Fruit fly (Drosophila melanogaster) whole organism, embryonic: ENCODE results near the gene Naa20A.

Source experiments
- Ada2b ChIP-seq: fragments of 200-800 bp; sonication (Bioruptor generic); IDR thresholded peaks from 2 replicates; pipeline ENCODE4 v1.3.6; 2022; ENCODE audit warnings: missing biosample characterization, missing genetic modification characterization
- CG11504 ChIP-seq: fragments of 200-800 bp; sonication (Bioruptor generic); optimal IDR thresholded peaks from 3 replicates; lab custom pipeline; 2019; ENCODE audit warnings: missing biosample characterization, mild to moderate bottlenecking, missing genetic modification characterization, moderate library complexity
- CG11560 ChIP-seq: fragments of 200-800 bp; sonication (Bioruptor generic); IDR thresholded peaks from 3 replicates; pipeline ENCODE4 v1.3.6; 2022; ENCODE audit warnings: missing biosample characterization, missing genetic modification characterization
- CG12391 ChIP-seq: fragments of 200-800 bp; sonication (Bioruptor generic); optimal IDR thresholded peaks from 3 replicates; lab custom pipeline; 2018; ENCODE audit warnings: missing biosample characterization, mild to moderate bottlenecking, missing genetic modification characterization, moderate library complexity
- CG12659 ChIP-seq: fragments of 200-800 bp; sonication (Bioruptor generic); optimal IDR thresholded peaks from 3 replicates; lab custom pipeline; 2017; ENCODE audit warnings: mild to moderate bottlenecking, missing biosample characterization, missing genetic modification reagents, missing genetic modification characterization
- CG12942 ChIP-seq: fragments of 200-800 bp; sonication (Bioruptor generic); optimal IDR thresholded peaks from 3 replicates; lab custom pipeline; 2016; ENCODE audit warnings: missing biosample characterization, missing genetic modification characterization
- CG13287 ChIP-seq: fragments of 200-800 bp; sonication (Bioruptor generic); IDR thresholded peaks from 2 replicates; pipeline ENCODE4 v1.3.6; 2022; ENCODE audit warnings: missing biosample characterization, missing genetic modification characterization; ENCODE audit not compliant: partially characterized antibody
- CG13775 ChIP-seq: fragments of 200-800 bp; sonication (Bioruptor generic); optimal IDR thresholded peaks from 3 replicates; lab custom pipeline; 2017; ENCODE audit warnings: missing biosample characterization, mild to moderate bottlenecking, missing genetic modification characterization
- CG14860 ChIP-seq: fragments of 200-800 bp; sonication (Bioruptor generic); IDR thresholded peaks from 3 replicates; pipeline ENCODE4 v1.3.6; 2022; ENCODE audit warnings: missing biosample characterization, missing genetic modification characterization; ENCODE audit not compliant: partially characterized antibody
- CG15514 ChIP-seq: fragments of 200-800 bp; sonication (Bioruptor generic); optimal IDR thresholded peaks from 3 replicates; lab custom pipeline; 2017; ENCODE audit warnings: missing biosample characterization, missing genetic modification characterization, mild to moderate bottlenecking, moderate library complexity, missing genetic modification reagents
- CG15601 ChIP-seq: fragments of 200-800 bp; sonication (Bioruptor generic); optimal IDR thresholded peaks from 3 replicates; lab custom pipeline; 2019; ENCODE audit warnings: missing biosample characterization, mild to moderate bottlenecking, missing genetic modification characterization, moderate library complexity
- CG1602 ChIP-seq: fragments of 200-800 bp; sonication (Bioruptor generic); optimal IDR thresholded peaks from 3 replicates; lab custom pipeline; 2016; ENCODE audit warnings: missing biosample characterization, missing genetic modification characterization
- CG1647 ChIP-seq: fragments of 200-800 bp; sonication (Bioruptor generic); optimal IDR thresholded peaks from 3 replicates; lab custom pipeline; 2016; ENCODE audit warnings: missing biosample characterization, missing genetic modification characterization
- CG16813 ChIP-seq: fragments of 200-800 bp; sonication (Bioruptor generic); IDR thresholded peaks from 3 replicates; pipeline ENCODE4 v1.3.6; 2022; ENCODE audit warnings: missing biosample characterization, missing genetic modification characterization; ENCODE audit not compliant: partially characterized antibody
- CG17328 ChIP-seq: fragments of 200-800 bp; sonication (Bioruptor generic); IDR thresholded peaks from 2 replicates; pipeline ENCODE4 v1.3.6; 2022; ENCODE audit warnings: missing biosample characterization, missing genetic modification characterization
- CG18476 ChIP-seq: fragments of 200-800 bp; sonication (Bioruptor generic); optimal IDR thresholded peaks from 2 replicates; lab custom pipeline; 2016; ENCODE audit warnings: missing biosample characterization, mild to moderate bottlenecking, missing genetic modification characterization
- CG3995 ChIP-seq: fragments of 200-800 bp; sonication (Bioruptor generic); optimal IDR thresholded peaks from 3 replicates; lab custom pipeline; 2016; ENCODE audit warnings: missing biosample characterization, missing genetic modification characterization
- CG4328 ChIP-seq: fragments of 200-800 bp; sonication (Bioruptor generic); optimal IDR thresholded peaks from 3 replicates; lab custom pipeline; 2017; ENCODE audit warnings: missing biosample characterization, missing genetic modification reagents, missing genetic modification characterization
- CG4730 ChIP-seq: fragments of 200-800 bp; sonication (Bioruptor generic); IDR thresholded peaks from 2 replicates; pipeline ENCODE4 v1.3.6; 2022; ENCODE audit warnings: missing biosample characterization, missing genetic modification characterization
- CG6683 ChIP-seq: fragments of 200-800 bp; sonication (Bioruptor generic); optimal IDR thresholded peaks from 2 replicates; lab custom pipeline; 2017; ENCODE audit warnings: missing biosample characterization, mild to moderate bottlenecking, missing genetic modification characterization, missing genetic modification reagents
- CG7839 ChIP-seq: fragments of 200-800 bp; sonication (Bioruptor generic); optimal IDR thresholded peaks from 3 replicates; lab custom pipeline; 2018; ENCODE audit warnings: missing biosample characterization, mild to moderate bottlenecking, missing genetic modification characterization, moderate library complexity
- CG9437 ChIP-seq: fragments of 200-800 bp; sonication (Bioruptor generic); optimal IDR thresholded peaks from 2 replicates; lab custom pipeline; 2018; ENCODE audit warnings: missing biosample characterization, mild to moderate bottlenecking, missing genetic modification characterization
- D ChIP-seq, 2 experiments: fragments of 200-800 bp in 1 of 2; fragments of >200 bp in 1 of 2; sonication (Bioruptor generic) in 1 of 2; optimal IDR thresholded peaks; 2 replicates in 1 of 2; 3 replicates in 1 of 2; lab custom pipeline; 2017; ENCODE audit warnings: mild to moderate bottlenecking in 1 of 2, missing biosample characterization in 1 of 2, missing genetic modification characterization in 1 of 2, missing genetic modification reagents in 1 of 2
- Doc3 ChIP-seq: fragments of 200-800 bp; sonication (Bioruptor generic); IDR thresholded peaks from 3 replicates; pipeline ENCODE4 v1.3.6; 2022; ENCODE audit warnings: missing biosample characterization, missing genetic modification characterization; ENCODE audit not compliant: partially characterized antibody
- Dref ChIP-seq: fragments of 200-800 bp; sonication (Bioruptor generic); IDR thresholded peaks from 2 replicates; pipeline ENCODE4 v1.3.6; 2022; ENCODE audit warnings: missing biosample characterization, missing genetic modification characterization
- Ets65A ChIP-seq: fragments of 200-800 bp; sonication (Bioruptor generic); peaks from one replicate; lab custom pipeline; 2016; ENCODE audit warnings: missing biosample characterization, missing genetic modification characterization
- Ets97D ChIP-seq: fragments of 200-800 bp; sonication (Bioruptor generic); optimal IDR thresholded peaks from 3 replicates; lab custom pipeline; 2016; ENCODE audit warnings: missing biosample characterization, missing genetic modification characterization
- Gsc ChIP-seq: fragments of 200-800 bp; sonication (Bioruptor generic); IDR thresholded peaks from 2 replicates; pipeline ENCODE4 v1.3.6; 2022; ENCODE audit warnings: missing biosample characterization, missing genetic modification characterization
- MESR4 ChIP-seq: fragments of 200-800 bp; sonication (Bioruptor generic); optimal IDR thresholded peaks from 2 replicates; lab custom pipeline; 2018; ENCODE audit warnings: missing biosample characterization, mild to moderate bottlenecking, missing genetic modification characterization, moderate library complexity
- Max ChIP-seq: fragments of 200-800 bp; sonication (Bioruptor generic); optimal IDR thresholded peaks from 2 replicates; lab custom pipeline; 2016; ENCODE audit warnings: missing biosample characterization, mild to moderate bottlenecking, missing genetic modification characterization
- Rfx ChIP-seq: fragments of 200-800 bp; sonication (Bioruptor generic); IDR thresholded peaks from 2 replicates; pipeline ENCODE4 v1.3.6; 2022; ENCODE audit warnings: missing biosample characterization, missing genetic modification characterization
- Side ChIP-seq: fragments of 200-800 bp; sonication (Bioruptor generic); optimal IDR thresholded peaks from 2 replicates; lab custom pipeline; 2016; ENCODE audit warnings: missing biosample characterization, missing genetic modification characterization
- Sin3A ChIP-seq: fragments of >200 bp; optimal IDR thresholded peaks from 2 replicates; lab custom pipeline; 2018
- al ChIP-seq: fragments of 200-800 bp; sonication (Bioruptor generic); IDR thresholded peaks from 2 replicates; pipeline ENCODE4 v1.3.6; 2022; ENCODE audit warnings: missing biosample characterization, missing genetic modification characterization
- ato ChIP-seq: fragments of 200-800 bp; sonication (Bioruptor generic); IDR thresholded peaks from 2 replicates; pipeline ENCODE4 v1.3.6; 2022; ENCODE audit warnings: missing biosample characterization, missing genetic modification characterization; ENCODE audit not compliant: partially characterized antibody
- bowl ChIP-seq: fragments of 200-800 bp; sonication (Bioruptor generic); IDR thresholded peaks from 2 replicates; pipeline ENCODE4 v1.3.6; 2022; ENCODE audit warnings: missing biosample characterization, missing genetic modification characterization
- gsb-n ChIP-seq: fragments of 200-800 bp; sonication (Bioruptor generic); optimal IDR thresholded peaks from 3 replicates; lab custom pipeline; 2018; ENCODE audit warnings: missing biosample characterization, mild to moderate bottlenecking, missing genetic modification characterization
- hbn ChIP-seq: fragments of 200-800 bp; sonication (Bioruptor generic); IDR thresholded peaks from 2 replicates; pipeline ENCODE4 v1.3.6; 2022; ENCODE audit warnings: missing biosample characterization, missing genetic modification characterization; ENCODE audit not compliant: partially characterized antibody
- lola ChIP-seq, 3 experiments: fragments of >200 bp in 2 of 3; fragments of 200-800 bp in 1 of 3; sonication (Bioruptor generic) in 1 of 3; optimal IDR thresholded peaks; 2 replicates each; lab custom pipeline; 2017 to 2019; ENCODE audit warnings: missing biosample characterization in 3 of 3, missing genetic modification characterization in 3 of 3, mild to moderate bottlenecking in 1 of 3, moderate library complexity in 1 of 3
- lov ChIP-seq, 2 experiments: fragments of 200-800 bp in 1 of 2; fragments of >200 bp in 1 of 2; sonication (Bioruptor generic) in 1 of 2; IDR thresholded peaks in 1 of 2; optimal IDR thresholded peaks in 1 of 2; 2 replicates in 1 of 2; 3 replicates in 1 of 2; pipeline versions ENCODE4 v1.3.6 to Lab custom; 2017 to 2022; ENCODE audit warnings: missing biosample characterization in 1 of 2, missing genetic modification characterization in 1 of 2
- mirr ChIP-seq: fragments of 200-800 bp; sonication (Bioruptor generic); optimal IDR thresholded peaks from 3 replicates; lab custom pipeline; 2018; ENCODE audit warnings: missing biosample characterization, mild to moderate bottlenecking, missing genetic modification characterization
- nerfin-2 ChIP-seq: fragments of 200-800 bp; sonication (Bioruptor generic); IDR thresholded peaks from 2 replicates; pipeline ENCODE4 v1.3.6; 2022; ENCODE audit warnings: missing biosample characterization, missing genetic modification characterization; ENCODE audit not compliant: partially characterized antibody
- org-1 ChIP-seq: fragments of 200-800 bp; sonication (Bioruptor generic); optimal IDR thresholded peaks from 2 replicates; lab custom pipeline; 2017; ENCODE audit warnings: missing biosample characterization, missing genetic modification characterization
- salm ChIP-seq: fragments of 200-800 bp; sonication (Bioruptor generic); optimal IDR thresholded peaks from 2 replicates; lab custom pipeline; 2018; ENCODE audit warnings: missing biosample characterization, mild to moderate bottlenecking, missing genetic modification characterization
- toy ChIP-seq: fragments of 200-800 bp; sonication (Bioruptor generic); IDR thresholded peaks from 2 replicates; pipeline ENCODE4 v1.3.6; 2022; ENCODE audit warnings: missing biosample characterization, missing genetic modification characterization
- unpg ChIP-seq: fragments of 200-800 bp; sonication (Bioruptor generic); optimal IDR thresholded peaks from 3 replicates; lab custom pipeline; 2018; ENCODE audit warnings: missing biosample characterization, mild to moderate bottlenecking, missing genetic modification characterization, moderate library complexity
- vnd ChIP-seq: fragments of 200-800 bp; sonication (Bioruptor generic); IDR thresholded peaks from 3 replicates; pipeline ENCODE4 v1.3.6; 2022; ENCODE audit warnings: missing biosample characterization, missing genetic modification characterization; ENCODE audit not compliant: partially characterized antibody
- yki ChIP-seq: fragments of >200 bp; optimal IDR thresholded peaks from 3 replicates; lab custom pipeline; 2018

Naa20A gene

DNA sequence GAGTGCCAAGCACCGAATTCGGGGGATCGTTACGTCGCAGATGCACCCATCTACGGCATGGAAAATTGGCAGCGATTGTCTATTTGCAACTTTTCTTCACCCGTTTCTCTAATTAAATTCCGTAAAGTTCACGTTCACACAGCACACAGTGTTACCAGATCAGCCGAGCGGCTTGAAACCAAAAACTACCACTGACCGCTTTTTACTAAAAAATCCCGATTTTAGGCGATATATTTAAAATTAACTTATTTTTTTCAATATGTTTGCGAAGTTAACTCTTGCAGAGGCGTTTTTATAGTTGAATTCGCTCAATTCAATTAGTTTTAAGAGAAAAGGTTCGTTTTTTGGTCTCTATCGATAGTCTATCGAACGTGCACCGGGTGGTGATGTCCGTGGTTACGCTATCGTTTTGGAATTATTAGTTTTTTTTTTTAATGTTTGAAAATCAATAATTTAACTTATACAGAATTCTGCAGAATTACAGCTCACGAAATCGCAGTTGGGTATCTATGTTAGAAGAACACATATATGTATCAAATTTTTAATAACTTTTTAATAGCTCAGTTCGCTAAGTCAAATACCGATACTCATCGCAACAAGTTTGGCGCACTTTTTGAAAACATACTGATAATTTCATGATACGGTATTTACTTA is 43.1 kb downstream of the Naa20A start, which contains the start of gene Tao (continued):
- no peak for TF ChIP-seq Rfx (GFP tag; lab: Robert Waterston, UW)
- peak; percentile 76 for TF ChIP-seq Doc3 (GFP tag; lab: Robert Waterston, UW)
- peak; percentile 41 for TF ChIP-seq CG12391 (tag; lab: Kevin White, UChicago)
- TF ChIP-seq MESR4 (GFP tag; lab: Kevin White, UChicago), result no peak
- peak; percentile 42 for TF ChIP-seq ato
- TF ChIP-seq CG15514 (GFP tag; lab: Kevin White, UChicago), result peak; percentile 37
- peak; percentile 55 for TF ChIP-seq Dref
- no peak for TF ChIP-seq Side (GFP tag; lab: Kevin White, UChicago)
- TF ChIP-seq CG12942 (GFP tag; lab: Kevin White, UChicago), result no peak
- TF ChIP-seq CG1647 (GFP tag; lab: Kevin White, UChicago), result no peak
- no peak for TF ChIP-seq D (optimal IDR thresholded peaks at IDR 0.05; lab: Kevin White, UChicago)
- no peak for TF ChIP-seq D (GFP tag; optimal IDR thresholded peaks at IDR 0.05; lab: Kevin White, UChicago)
- no peak for TF ChIP-seq CG7839 (tag; lab: Kevin White, UChicago)
- TF ChIP-seq CG11560, result no peak
- no peak for TF ChIP-seq CG4730 (GFP tag; lab: Robert Waterston, UW)
- peak; percentile 89 for TF ChIP-seq CG16813 (GFP tag; lab: Robert Waterston, UW)
- TF ChIP-seq lola (GFP tag; optimal IDR thresholded peaks at IDR 0.05; lab: Kevin White, UChicago), result no peak
- peak; percentile 89 for TF ChIP-seq vnd (GFP tag; lab: Robert Waterston, UW)
- peak; percentile 17 for TF ChIP-seq CG13775 (GFP tag; lab: Kevin White, UChicago)
- no peak for TF ChIP-seq bowl (GFP tag; lab: Robert Waterston, UW)
- no peak for TF ChIP-seq org-1
- no peak for TF ChIP-seq toy (GFP tag; lab: Robert Waterston, UW)
- TF ChIP-seq al (GFP tag; lab: Robert Waterston, UW), result no peak
- TF ChIP-seq gsb-n (tag; lab: Kevin White, UChicago), result peak; percentile 84
- peak; percentile 16 for TF ChIP-seq CG18476 (GFP tag; lab: Kevin White, UChicago)
- no peak for TF ChIP-seq CG1602 (GFP tag; lab: Kevin White, UChicago)
- peak; percentile 78 for TF ChIP-seq CG3995 (GFP tag; lab: Kevin White, UChicago)
- TF ChIP-seq CG14860 (GFP tag; lab: Robert Waterston, UW), result peak; percentile 88; the same call in 2 of the 3 replicates
- TF ChIP-seq lov (optimal IDR thresholded peaks at IDR 0.05; lab: Kevin White, UChicago), result no peak
- TF ChIP-seq lov (GFP tag; IDR thresholded peaks at IDR 0.05; lab: Robert Waterston, UW), result no peak
- TF ChIP-seq CG13287 (GFP tag; lab: Robert Waterston, UW), result peak; percentile 83
- TF ChIP-seq CG9437 (GFP tag; lab: Kevin White, UChicago), result peak; percentile 21
- no peak for TF ChIP-seq yki (lab: Kevin White, UChicago)
- TF ChIP-seq Sin3A, result peak; percentile 70
- no peak for TF ChIP-seq CG17328 (GFP tag; lab: Robert Waterston, UW)
- TF ChIP-seq salm, result no peak
- no peak for TF ChIP-seq mirr (GFP tag; lab: Kevin White, UChicago)
- TF ChIP-seq CG12659 (GFP tag; lab: Kevin White, UChicago), result peak; percentile 12
- TF ChIP-seq nerfin-2 (GFP tag; lab: Robert Waterston, UW), result peak; percentile 68
- TF ChIP-seq Gsc (GFP tag; lab: Robert Waterston, UW), result no peak
- TF ChIP-seq CG6683 (GFP tag; lab: Kevin White, UChicago), result no peak
- no peak for TF ChIP-seq unpg (GFP tag; lab: Kevin White, UChicago)
- peak; percentile 70 for TF ChIP-seq hbn
- TF ChIP-seq Ets97D (GFP tag; lab: Kevin White, UChicago), result peak; percentile 82
- peak; percentile 75 for TF ChIP-seq Ets65A (GFP tag; lab: Kevin White, UChicago)
- no peak for TF ChIP-seq CG11504 (tag; lab: Kevin White, UChicago)
- no peak for TF ChIP-seq Ada2b (GFP tag; lab: Robert Waterston, UW)
- no peak for TF ChIP-seq CG4328
- TF ChIP-seq CG15601 (tag; lab: Kevin White, UChicago), result peak; percentile 3
- peak; percentile 21 for TF ChIP-seq Max (GFP tag; lab: Kevin White, UChicago)
